Fruit fly (Drosophila melanogaster): ENCODE measurements around the gene CG46339.

CG46339 gene

dm6 chr3R:26934523-26934922 is 19.0 kb downstream of the CG46339 start (continued):
- TF ChIP-seq CG32767 (GFP tag; IDR thresholded peaks at IDR 0.05) (no peak), CG17186 (GFP tag; optimal IDR thresholded peaks at IDR 0.05) (no peak), gcm2 (GFP tag; optimal IDR thresholded peaks at IDR 0.05) (no peak), CkIIα-i1 (GFP tag; IDR thresholded peaks at IDR 0.05) (no peak), Ets65A (GFP tag) (no peak), ERR (GFP tag; optimal IDR thresholded peaks at IDR 0.05) (no peak), CG34224 (GFP tag; IDR thresholded peaks at IDR 0.05; ENCODE audit: partially characterized antibody) (no peak), Fer3 (tag; optimal IDR thresholded peaks at IDR 0.05) (peak; percentile 12), CG18011 (GFP tag; optimal IDR thresholded peaks at IDR 0.05) (no peak), Sox100B (GFP tag; optimal IDR thresholded peaks at IDR 0.05) (no peak), bab2 (GFP tag; optimal IDR thresholded peaks at IDR 0.05) (no peak), CG32772 (GFP tag; IDR thresholded peaks at IDR 0.05) (no peak), D19B (GFP tag; optimal IDR thresholded peaks at IDR 0.05) (no peak), gce (GFP tag; IDR thresholded peaks at IDR 0.05) (no peak), sens-2 (GFP tag; IDR thresholded peaks at IDR 0.05) (no peak), ab (GFP tag; optimal IDR thresholded peaks at IDR 0.05) (no peak), Nf-YC (tag; optimal IDR thresholded peaks at IDR 0.05) (no peak), CG16863 (GFP tag; optimal IDR thresholded peaks at IDR 0.05) (no peak), Hr39 (optimal IDR thresholded peaks at IDR 0.05) (no peak), E2f2 (GFP tag; IDR thresholded peaks at IDR 0.05) (no peak), Oli (tag; optimal IDR thresholded peaks at IDR 0.05) (no peak), Drgx (GFP tag; IDR thresholded peaks at IDR 0.05) (no peak), CG8765 (GFP tag; IDR thresholded peaks at IDR 0.05) (no peak), stc (GFP tag; IDR thresholded peaks at IDR 0.05) (no peak; the same call in 1 of the 2 replicates), Deaf1 (tag; optimal IDR thresholded peaks at IDR 0.05) (peak; percentile 6), CG17802 (tag; optimal IDR thresholded peaks at IDR 0.05) (no peak), Abd-B (GFP tag; optimal IDR thresholded peaks at IDR 0.05) (peak; percentile 48), Dfd (GFP tag; optimal IDR thresholded peaks at IDR 0.05) (no peak), ro (GFP tag; IDR thresholded peaks at IDR 0.05) (no peak), Sry-β (GFP tag; optimal IDR thresholded peaks at IDR 0.05) (no peak), wor (GFP tag; IDR thresholded peaks at IDR 0.05) (no peak), CG4854 (GFP tag; optimal IDR thresholded peaks at IDR 0.05) (no peak), CG7271 (tag; optimal IDR thresholded peaks at IDR 0.05) (no peak), CG18619 (GFP tag; optimal IDR thresholded peaks at IDR 0.05) (no peak), CG14441 (GFP tag; IDR thresholded peaks at IDR 0.05) (no peak), Nf-YB (GFP tag; optimal IDR thresholded peaks at IDR 0.05) (no peak), nom (GFP tag; optimal IDR thresholded peaks at IDR 0.05) (no peak), Hmr (GFP tag; optimal IDR thresholded peaks at IDR 0.05) (peak; percentile 18), pros (GFP tag; optimal IDR thresholded peaks at IDR 0.05) (no peak), NK7.1 (GFP tag; optimal IDR thresholded peaks at IDR 0.05) (no peak), gem (tag; optimal IDR thresholded peaks at IDR 0.05) (no peak), dati (GFP tag; IDR thresholded peaks at IDR 0.05) (no peak), CG1647 (GFP tag; optimal IDR thresholded peaks at IDR 0.05) (no peak), knrl (GFP tag; IDR thresholded peaks at IDR 0.05; ENCODE audit: partially characterized antibody) (no peak), Tbp (GFP tag; optimal IDR thresholded peaks at IDR 0.05) (no peak), gsb (GFP tag; IDR thresholded peaks at IDR 0.05) (no peak), CG14860 (GFP tag; IDR thresholded peaks at IDR 0.05; ENCODE audit: partially characterized antibody) (no peak), CG2116 (GFP tag; optimal IDR thresholded peaks at IDR 0.05) (no peak), tx (GFP tag; optimal IDR thresholded peaks at IDR 0.05) (no peak), CG13296 (GFP tag; optimal IDR thresholded peaks at IDR 0.05) (peak; percentile 12), trh (GFP tag; optimal IDR thresholded peaks at IDR 0.05) (no peak), Sin3A (optimal IDR thresholded peaks at IDR 0.05) (no peak), CG17361 (GFP tag; IDR thresholded peaks at IDR 0.05) (no peak)
